Worm (Caenorhabditis elegans) whole organism, L4 larva: ENCODE results near the gene R166.3.

Experiments used
- R02D3.7 ChIP-seq: fragments of 150-350 bp; sonication (generic microtip); optimal IDR thresholded peaks from 3 replicates; lab custom pipeline; 2014; ENCODE audit warnings: missing biosample characterization, missing genetic modification characterization
- T26A8.4 ChIP-seq: fragments of 200-800 bp; sonication (Bioruptor generic); IDR thresholded peaks from 2 replicates; pipeline ENCODE4 v1.3.6; 2022; ENCODE audit warnings: missing genetic modification characterization, missing compliant biosample characterization
- Y105C5A.15 ChIP-seq: fragments of 200-800 bp; sonication (Bioruptor generic); IDR thresholded peaks from 2 replicates; pipeline ENCODE4 v1.3.6; 2022; ENCODE audit warnings: missing genetic modification characterization, missing compliant biosample characterization
- Y5F2A.4 ChIP-seq: fragments of 200-800 bp; sonication (Bioruptor generic); optimal IDR thresholded peaks from 2 replicates; lab custom pipeline; 2018; ENCODE audit warnings: mild to moderate bottlenecking, missing genetic modification characterization, missing compliant biosample characterization
- Y75B8A.6 ChIP-seq: fragments of 200-800 bp; sonication (Bioruptor generic); IDR thresholded peaks from 2 replicates; pipeline ENCODE4 v1.3.6; 2022; ENCODE audit warnings: missing genetic modification reagents, missing genetic modification characterization, missing compliant biosample characterization
- ZK546.5 ChIP-seq, 2 experiments: sonication (generic microtip); optimal IDR thresholded peaks; 2 replicates each; lab custom pipeline; 2017; ENCODE audit warnings: missing biosample characterization in 2 of 2, missing genetic modification characterization in 2 of 2
- aly-2 ChIP-seq: sonication (generic microtip); optimal IDR thresholded peaks from 2 replicates; lab custom pipeline; 2018; ENCODE audit warnings: missing biosample characterization, missing genetic modification characterization
- attf-4 ChIP-seq: sonication (generic microtip); optimal IDR thresholded peaks from 3 replicates; lab custom pipeline; 2017; ENCODE audit warnings: missing biosample characterization, missing genetic modification characterization
- ceh-28 ChIP-seq: fragments of 150-350 bp; optimal IDR thresholded peaks from 2 replicates; lab custom pipeline; 2014; ENCODE audit warnings: missing biosample characterization, missing genetic modification reagents, missing genetic modification characterization
- ceh-44 ChIP-seq: fragments of 200-800 bp; sonication (Bioruptor generic); IDR thresholded peaks from 2 replicates; pipeline ENCODE4 v1.3.6; 2022; ENCODE audit warnings: missing genetic modification reagents, missing genetic modification characterization, missing compliant biosample characterization
- ceh-62 ChIP-seq: sonication (generic microtip); optimal IDR thresholded peaks from 2 replicates; lab custom pipeline; 2017; ENCODE audit warnings: missing biosample characterization, missing genetic modification characterization
- ces-1 ChIP-seq: fragments of 150-350 bp; sonication (generic microtip); optimal IDR thresholded peaks from 4 replicates; lab custom pipeline; 2014; ENCODE audit warnings: missing biosample characterization, missing genetic modification reagents, missing genetic modification characterization
- ctbp-1 ChIP-seq: fragments of 200-800 bp; sonication (Bioruptor generic); IDR thresholded peaks from 2 replicates; pipeline ENCODE4 v1.3.6; 2022; ENCODE audit warnings: missing genetic modification reagents, missing genetic modification characterization, missing compliant biosample characterization
- daf-19 ChIP-seq: fragments of 200-800 bp; sonication (Bioruptor generic); conservative IDR thresholded peaks from 2 replicates; pipeline ENCODE4 v1.3.6; 2022; ENCODE audit warnings: missing genetic modification characterization, missing compliant biosample characterization
- dmd-6 ChIP-seq: fragments of 200-800 bp; sonication (Bioruptor generic); IDR thresholded peaks from 2 replicates; pipeline ENCODE4 v1.3.6; 2022; ENCODE audit warnings: missing genetic modification reagents, missing genetic modification characterization, missing compliant biosample characterization
- dmd-9 ChIP-seq: fragments of 200-800 bp; sonication (Bioruptor generic); IDR thresholded peaks from 2 replicates; pipeline ENCODE4 v1.3.6; 2022; ENCODE audit warnings: missing genetic modification reagents, missing genetic modification characterization, missing compliant biosample characterization
- dve-1 ChIP-seq: sonication (generic microtip); optimal IDR thresholded peaks from 2 replicates; lab custom pipeline; 2017; ENCODE audit warnings: antibody characterized with exemption, mild to moderate bottlenecking, missing genetic modification characterization, missing compliant biosample characterization; ENCODE audit not compliant: insufficient read depth
- fkh-10 ChIP-seq: fragments of 150-350 bp; optimal IDR thresholded peaks from 2 replicates; lab custom pipeline; 2014; ENCODE audit warnings: missing biosample characterization, missing genetic modification reagents, missing genetic modification characterization
- fos-1 ChIP-seq: fragments of 150-350 bp; optimal IDR thresholded peaks from 2 replicates; lab custom pipeline; 2014; ENCODE audit warnings: missing biosample characterization, missing genetic modification characterization
- hlh-11 ChIP-seq: fragments of 200-800 bp; sonication (Bioruptor generic); optimal IDR thresholded peaks from 2 replicates; lab custom pipeline; 2018; ENCODE audit warnings: mild to moderate bottlenecking, missing genetic modification characterization, missing compliant biosample characterization
- hlh-30 ChIP-seq: sonication (generic microtip); optimal IDR thresholded peaks from 2 replicates; lab custom pipeline; 2017; ENCODE audit warnings: antibody characterized with exemption, mild to moderate bottlenecking, missing genetic modification characterization, missing compliant biosample characterization; ENCODE audit not compliant: insufficient read depth
- hmg-1.1 ChIP-seq: fragments of 200-800 bp; sonication (Bioruptor generic); IDR thresholded peaks from 2 replicates; pipeline ENCODE4 v1.3.6; 2022; ENCODE audit warnings: missing genetic modification reagents, missing genetic modification characterization, missing compliant biosample characterization
- jun-1 ChIP-seq: fragments of 150-350 bp; optimal IDR thresholded peaks from 2 replicates; lab custom pipeline; 2014; ENCODE audit warnings: missing biosample characterization, missing genetic modification reagents, missing genetic modification characterization
- lin-1 ChIP-seq: fragments of 200-800 bp; sonication (Bioruptor generic); IDR thresholded peaks from 2 replicates; pipeline ENCODE4 v1.3.6; 2022; ENCODE audit warnings: missing genetic modification reagents, missing genetic modification characterization, missing compliant biosample characterization
- lin-13 ChIP-seq: fragments of 150-350 bp; optimal IDR thresholded peaks from 2 replicates; lab custom pipeline; 2014; ENCODE audit warnings: missing biosample characterization, missing genetic modification reagents, missing genetic modification characterization
- lin-29 ChIP-seq: fragments of 200-800 bp; sonication (Bioruptor generic); IDR thresholded peaks from 2 replicates; pipeline ENCODE4 v1.3.6; 2022; ENCODE audit warnings: missing genetic modification reagents, missing genetic modification characterization, missing compliant biosample characterization
- lin-38 ChIP-seq: fragments of 200-800 bp; sonication (Bioruptor generic); IDR thresholded peaks from 2 replicates; pipeline ENCODE4 v1.3.6; 2022; ENCODE audit warnings: missing genetic modification reagents, missing genetic modification characterization, missing compliant biosample characterization
- lin-39 ChIP-seq: fragments of 150-350 bp; optimal IDR thresholded peaks from 2 replicates; lab custom pipeline; 2014; ENCODE audit warnings: missing biosample characterization, missing genetic modification reagents, missing genetic modification characterization
- madf-5 ChIP-seq, 2 experiments: fragments of 200-800 bp; sonication (Bioruptor generic); IDR thresholded peaks; 2 replicates each; pipeline ENCODE4 v1.3.6; 2022; ENCODE audit warnings: missing compliant biosample characterization in 2 of 2, missing genetic modification characterization in 2 of 2
- mdl-1 ChIP-seq, 2 experiments: fragments of 150-350 bp in 1 of 2; sonication (generic microtip) in 1 of 2; optimal IDR thresholded peaks; 2 replicates each; lab custom pipeline; 2014 to 2017; ENCODE audit warnings: missing biosample characterization in 2 of 2, missing genetic modification characterization in 2 of 2
- mdt-29 ChIP-seq: fragments of 200-800 bp; sonication (Bioruptor generic); IDR thresholded peaks from 2 replicates; pipeline ENCODE4 v1.3.6; 2022; ENCODE audit warnings: missing genetic modification reagents, missing genetic modification characterization, missing compliant biosample characterization
- mep-1 ChIP-seq: fragments of 150-350 bp; sonication (generic microtip); optimal IDR thresholded peaks from 3 replicates; lab custom pipeline; 2014; ENCODE audit warnings: missing biosample characterization, missing genetic modification characterization
- mxl-3 ChIP-seq: fragments of 200-800 bp; sonication (Bioruptor generic); optimal IDR thresholded peaks from 2 replicates; lab custom pipeline; 2018; ENCODE audit warnings: mild to moderate bottlenecking, missing genetic modification characterization, missing compliant biosample characterization
- nhr-11 ChIP-seq: fragments of 150-350 bp; optimal IDR thresholded peaks from 2 replicates; lab custom pipeline; 2014; ENCODE audit warnings: missing biosample characterization, missing genetic modification characterization
- nhr-28 ChIP-seq: fragments of 150-350 bp; optimal IDR thresholded peaks from 2 replicates; lab custom pipeline; 2014; ENCODE audit warnings: missing biosample characterization, missing genetic modification characterization
- nhr-42 ChIP-seq: fragments of 200-800 bp; sonication (Bioruptor generic); IDR thresholded peaks from 2 replicates; pipeline ENCODE4 v1.3.6; 2022; ENCODE audit warnings: missing genetic modification characterization, missing compliant biosample characterization
- nhr-6 ChIP-seq: fragments of 150-350 bp; optimal IDR thresholded peaks from 2 replicates; lab custom pipeline; 2014; ENCODE audit warnings: missing biosample characterization, missing genetic modification characterization
- php-3 ChIP-seq: fragments of 200-800 bp; sonication (Bioruptor generic); IDR thresholded peaks from 2 replicates; pipeline ENCODE4 v1.3.6; 2022; ENCODE audit warnings: missing genetic modification reagents, missing genetic modification characterization, missing compliant biosample characterization
- pqm-1 ChIP-seq: sonication (generic microtip); optimal IDR thresholded peaks from 2 replicates; lab custom pipeline; 2017; ENCODE audit warnings: missing biosample characterization, missing genetic modification characterization
- snpc-1.2 ChIP-seq: fragments of 200-800 bp; sonication (Bioruptor generic); IDR thresholded peaks from 2 replicates; pipeline ENCODE4 v1.3.6; 2022; ENCODE audit warnings: missing genetic modification reagents, missing genetic modification characterization, missing compliant biosample characterization
- snpc-4 ChIP-seq: fragments of 150-350 bp; optimal IDR thresholded peaks from 2 replicates; lab custom pipeline; 2014; ENCODE audit warnings: missing biosample characterization, missing genetic modification characterization
- unc-62 ChIP-seq, 3 experiments: fragments of 150-350 bp in 1 of 3; sonication (generic microtip); optimal IDR thresholded peaks in 2 of 3; peaks in 1 of 3; 1 replicate in 1 of 3; 2 replicates in 2 of 3; lab custom pipeline; 2014 to 2017; ENCODE audit warnings: missing biosample characterization in 3 of 3, missing genetic modification characterization in 3 of 3, missing genetic modification reagents in 3 of 3, missing genotype in 1 of 3
- zag-1 ChIP-seq: fragments of 150-350 bp; optimal IDR thresholded peaks from 2 replicates; lab custom pipeline; 2014; ENCODE audit warnings: missing biosample characterization, missing genetic modification characterization
- zfp-2 ChIP-seq: sonication (generic microtip); optimal IDR thresholded peaks from 2 replicates; lab custom pipeline; 2016; ENCODE audit warnings: mild to moderate bottlenecking, missing genetic modification characterization, missing compliant biosample characterization
- zip-11 ChIP-seq: fragments of 200-800 bp; sonication (Bioruptor generic); IDR thresholded peaks from 2 replicates; pipeline ENCODE4 v1.3.6; 2022; ENCODE audit warnings: missing genetic modification characterization, missing compliant biosample characterization

R166.3 gene

ce11 chrII:10525134-10525533 is 14.0 kb downstream of the R166.3 start:
- no peak for TF ChIP-seq ctbp-1 (GFP tag; lab: Robert Waterston, UW)
- TF ChIP-seq nhr-28 (tag; lab: Kevin White, UChicago): peak; percentile 53
- TF ChIP-seq mep-1 (tag; lab: Kevin White, UChicago): peak; percentile 41
- no peak for TF ChIP-seq lin-1 (GFP tag; lab: Robert Waterston, UW)
- peak in 1 of 2 experiments; percentile 31 for TF ChIP-seq unc-62 (GFP tag; optimal IDR thresholded peaks at IDR 0.05 in 1 of 2; lab: Kevin White, UChicago)
- TF ChIP-seq unc-62 (tag; optimal IDR thresholded peaks at IDR 0.05; lab: Kevin White, UChicago): no peak
- TF ChIP-seq dmd-9: no peak
- TF ChIP-seq hlh-30: peak; percentile 38
- peak in 1 of 2 experiments; percentile 6 for TF ChIP-seq mdl-1 (tag; optimal IDR thresholded peaks at IDR 0.05; lab: Kevin White, UChicago)
- TF ChIP-seq fkh-10 (GFP tag; lab: Kevin White, UChicago): no peak
- TF ChIP-seq zag-1 (tag; lab: Kevin White, UChicago): no peak
- TF ChIP-seq Y105C5A.15: no peak
- peak; percentile 26 for TF ChIP-seq dve-1 (tag; lab: Kevin White, UChicago)
- TF ChIP-seq fos-1: no peak
- TF ChIP-seq hlh-11 (tag; lab: Kevin White, UChicago): peak; percentile 50
- TF ChIP-seq, all 104 proteins: peak for 7

ce11 chrII:10524374-10524773 is 14.8 kb downstream of the R166.3 start, which contains the start of gene F59B10.6:
Gene F59B10.6, minus strand, starts transcription at chrII:10524474.
- TF ChIP-seq snpc-1.2 (GFP tag; lab: Robert Waterston, UW) (no peak), zip-11 (GFP tag; lab: Robert Waterston, UW) (no peak), madf-5 (GFP tag; IDR thresholded peaks at IDR 0.05; lab: Robert Waterston, UW) (no peak), aly-2 (tag; lab: Kevin White, UChicago) (no peak), mxl-3 (GFP tag; lab: Kevin White, UChicago) (no peak), Y5F2A.4 (GFP tag; lab: Kevin White, UChicago) (no peak), hmg-1.1 (GFP tag; lab: Robert Waterston, UW) (no peak), ceh-28 (tag; lab: Kevin White, UChicago) (no peak), mdt-29 (GFP tag; lab: Robert Waterston, UW) (no peak), lin-39 (tag; lab: Kevin White, UChicago) (no peak), ces-1 (GFP tag; lab: Kevin White, UChicago) (no peak), nhr-11 (no peak), T26A8.4 (GFP tag; lab: Robert Waterston, UW) (no peak), zfp-2 (tag; lab: Kevin White, UChicago) (no peak), nhr-6 (tag; lab: Kevin White, UChicago) (no peak), mep-1 (tag; lab: Kevin White, UChicago) (no peak), php-3 (GFP tag; lab: Robert Waterston, UW) (no peak), hlh-11 (tag; lab: Kevin White, UChicago) (no peak), dmd-6 (GFP tag; lab: Robert Waterston, UW) (no peak)

DNA sequence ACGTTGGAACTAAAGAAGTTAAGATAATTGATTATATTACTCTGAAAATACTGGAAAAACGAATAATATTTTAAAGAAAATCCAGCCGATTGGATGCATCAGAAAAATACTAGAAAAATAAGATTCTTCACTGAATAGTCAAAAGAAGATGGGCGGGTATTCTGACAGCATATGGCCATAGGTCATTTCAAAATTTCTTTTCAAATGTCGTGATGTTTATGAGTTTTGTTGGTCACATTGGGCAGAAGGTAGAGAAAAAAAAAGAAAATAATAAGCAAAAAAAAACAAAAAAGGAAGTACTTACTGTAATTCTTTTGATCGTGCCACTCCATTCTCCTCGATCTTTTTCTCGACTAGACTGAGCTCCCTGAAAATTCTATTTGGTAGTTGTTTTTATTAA is 15.5 kb downstream of the R166.3 start, which contains the start of gene F59B10.5:
Gene F59B10.5 (minus strand): TSS at position 101 of the 400 bp plus-strand sequence.
- TF ChIP-seq ceh-62 (tag; lab: Kevin White, UChicago) (no peak), aly-2 (tag; lab: Kevin White, UChicago) (no peak), mdl-1 (tag; optimal IDR thresholded peaks at IDR 0.05; lab: Kevin White, UChicago) (no peak), nhr-11 (no peak), daf-19 (GFP tag; lab: Robert Waterston, UW) (no peak), lin-38 (no peak)

ce11 chrII:10523031-10523430 is 16.1 kb downstream of the R166.3 start:
- no peak for TF ChIP-seq nhr-42 (GFP tag; lab: Robert Waterston, UW)
- TF ChIP-seq pqm-1 (tag; lab: Kevin White, UChicago): no peak
- TF ChIP-seq dmd-6 (GFP tag; lab: Robert Waterston, UW): no peak
- no peak for TF ChIP-seq Y105C5A.15
- no peak for TF ChIP-seq ceh-44
- TF ChIP-seq lin-13 (GFP tag; lab: Kevin White, UChicago): no peak
- TF ChIP-seq attf-4 (tag; lab: Kevin White, UChicago): no peak
- no peak for TF ChIP-seq R02D3.7
- TF ChIP-seq mdt-29 (GFP tag; lab: Robert Waterston, UW): no peak
- no peak for TF ChIP-seq Y75B8A.6 (GFP tag; lab: Robert Waterston, UW)
- no peak for TF ChIP-seq snpc-4 (tag; lab: Kevin White, UChicago)
- TF ChIP-seq ZK546.5 (tag; optimal IDR thresholded peaks at IDR 0.05; lab: Kevin White, UChicago): no peak
- TF ChIP-seq jun-1 (tag; lab: Kevin White, UChicago): no peak
- TF ChIP-seq lin-29: no peak
